Fruit fly (Drosophila melanogaster) whole organism, wandering third instar larva: Measurements from ENCODE around the gene ush.

Experiments
- Abd-B ChIP-seq: fragments of >200 bp; optimal IDR thresholded peaks from 2 replicates; lab custom pipeline; 2017; ENCODE audit warnings: missing biosample characterization, missing genetic modification characterization
- Rel ChIP-seq, 2 experiments: fragments of 200-800 bp; sonication (Bioruptor generic) in 1 of 2; optimal IDR thresholded peaks; 2 replicates in 1 of 2; 3 replicates in 1 of 2; lab custom pipeline; 2016 to 2019; ENCODE audit warnings: mild to moderate bottlenecking in 2 of 2, missing biosample characterization in 2 of 2, missing genetic modification characterization in 2 of 2, moderate library complexity in 1 of 2
- Sp1 ChIP-seq: fragments of 200-800 bp; sonication (Bioruptor generic); optimal IDR thresholded peaks from 3 replicates; lab custom pipeline; 2019; ENCODE audit warnings: missing biosample characterization, mild to moderate bottlenecking, missing genetic modification characterization, moderate library complexity
- Vsx2 ChIP-seq: fragments of 200-300, 225-300 bp; sonication (Bioruptor generic); optimal IDR thresholded peaks from 2 replicates; lab custom pipeline; 2018; ENCODE audit warnings: missing biosample characterization, missing genetic modification characterization; ENCODE audit not compliant: partially characterized antibody
- dmrt93B ChIP-seq: fragments of 200-800 bp; sonication (Bioruptor generic); optimal IDR thresholded peaks from 2 replicates; lab custom pipeline; 2018; ENCODE audit warnings: missing biosample characterization, mild to moderate bottlenecking, missing genetic modification characterization
- ey ChIP-seq: fragments of 200-800 bp; sonication (Bioruptor generic); optimal IDR thresholded peaks from 2 replicates; lab custom pipeline; 2016; ENCODE audit warnings: missing biosample characterization, missing genetic modification characterization
- psq ChIP-seq: fragments of 200-800 bp; sonication (Bioruptor generic); optimal IDR thresholded peaks from 3 replicates; lab custom pipeline; 2017; ENCODE audit warnings: missing biosample characterization, mild to moderate bottlenecking, missing genetic modification characterization, moderate library complexity
- sage ChIP-seq: fragments of 200-800 bp; sonication (Bioruptor generic); optimal IDR thresholded peaks from 2 replicates; lab custom pipeline; 2016; ENCODE audit warnings: missing biosample characterization, mild to moderate bottlenecking, missing genetic modification characterization
- usp ChIP-seq: fragments of >200 bp; optimal IDR thresholded peaks from 2 replicates; lab custom pipeline; 2017; ENCODE audit warnings: missing biosample characterization, missing genetic modification characterization

dm6 chr2L:516032-516993 is 40.3 kb downstream of the ush start:
- TF ChIP-seq sage (GFP tag; lab: Kevin White, UChicago) (no peak), Vsx2 (GFP tag; lab: Kevin White, UChicago) (no peak), ey (peak; percentile 49), Sp1 (peak; percentile 57), psq (GFP tag; lab: Kevin White, UChicago) (peak; percentile 52), Rel (GFP tag; optimal IDR thresholded peaks at IDR 0.05; lab: Kevin White, UChicago) (no peak), Rel (tag; optimal IDR thresholded peaks at IDR 0.05; lab: Kevin White, UChicago) (peak; percentile 64), dmrt93B (GFP tag; lab: Kevin White, UChicago) (peak; percentile 33), Abd-B (GFP tag; lab: Kevin White, UChicago) (no peak), usp (no peak)
